Fruit fly (Drosophila melanogaster) whole organism, embryonic: ENCODE measurements around the gene CG31141.
A peak's percentile ranks its signal among the peaks of the same experiment; 100 is the strongest.

ENCODE experiments used
- C15 ChIP-seq: fragments of 200-800 bp; sonication (Bioruptor generic); IDR thresholded peaks from 3 replicates; pipeline ENCODE4 v1.3.6; 2022; ENCODE audit warnings: missing biosample characterization, missing genetic modification characterization
- CG10543 ChIP-seq: fragments of 200-800 bp; sonication (Bioruptor generic); optimal IDR thresholded peaks from 3 replicates; lab custom pipeline; 2017; ENCODE audit warnings: missing biosample characterization, mild to moderate bottlenecking, missing genetic modification characterization, moderate library complexity
- CG11695 ChIP-seq: fragments of 200-800 bp; sonication (Bioruptor generic); IDR thresholded peaks from 3 replicates; pipeline ENCODE4 v1.3.6; 2022; ENCODE audit warnings: missing biosample characterization, missing genetic modification characterization
- CG11696 ChIP-seq: fragments of 200-800 bp; sonication (Bioruptor generic); IDR thresholded peaks from 2 replicates; pipeline ENCODE4 v1.3.6; 2022; ENCODE audit warnings: missing biosample characterization, missing genetic modification characterization
- CG12155 ChIP-seq: fragments of 200-800 bp; sonication (Bioruptor generic); optimal IDR thresholded peaks from 3 replicates; lab custom pipeline; 2016; ENCODE audit warnings: missing biosample characterization, missing genetic modification characterization
- CG13775 ChIP-seq: fragments of 200-800 bp; sonication (Bioruptor generic); optimal IDR thresholded peaks from 3 replicates; lab custom pipeline; 2017; ENCODE audit warnings: missing biosample characterization, mild to moderate bottlenecking, missing genetic modification characterization
- CG14014 ChIP-seq: fragments of 200-800 bp; sonication (Bioruptor generic); IDR thresholded peaks from 2 replicates; pipeline ENCODE4 v1.3.6; 2022; ENCODE audit warnings: missing biosample characterization, missing genetic modification characterization
- CG15011 ChIP-seq: fragments of 200-800 bp; sonication (Bioruptor generic); optimal IDR thresholded peaks from 3 replicates; lab custom pipeline; 2018; ENCODE audit warnings: missing biosample characterization, mild to moderate bottlenecking, missing genetic modification characterization
- CG1647 ChIP-seq: fragments of 200-800 bp; sonication (Bioruptor generic); optimal IDR thresholded peaks from 3 replicates; lab custom pipeline; 2016; ENCODE audit warnings: missing biosample characterization, missing genetic modification characterization
- CG17912 ChIP-seq: fragments of 200-800 bp; sonication (Bioruptor generic); optimal IDR thresholded peaks from 2 replicates; lab custom pipeline; 2018; ENCODE audit warnings: missing biosample characterization, mild to moderate bottlenecking, missing genetic modification characterization
- CG2129 ChIP-seq: fragments of 200-800 bp; sonication (Bioruptor generic); IDR thresholded peaks from 2 replicates; pipeline ENCODE4 v1.3.6; 2022; ENCODE audit warnings: missing biosample characterization, missing genetic modification characterization; ENCODE audit not compliant: partially characterized antibody
- CG31388 ChIP-seq: fragments of 200-800 bp; sonication (Bioruptor generic); optimal IDR thresholded peaks from 2 replicates; lab custom pipeline; 2016; ENCODE audit warnings: missing biosample characterization, missing genetic modification characterization
- CG31441 ChIP-seq: fragments of 200-800 bp; sonication (Bioruptor generic); IDR thresholded peaks from 2 replicates; pipeline ENCODE4 v1.3.6; 2022; ENCODE audit warnings: missing biosample characterization, missing genetic modification characterization
- CG3163 ChIP-seq: fragments of 200-800 bp; sonication (Bioruptor generic); optimal IDR thresholded peaks from 3 replicates; lab custom pipeline; 2016; ENCODE audit warnings: missing biosample characterization, missing genetic modification characterization
- CG4404 ChIP-seq: fragments of 200-800 bp; sonication (Bioruptor generic); IDR thresholded peaks from 2 replicates; pipeline ENCODE4 v1.3.6; 2022; ENCODE audit warnings: missing biosample characterization, missing genetic modification characterization
- CG5180 ChIP-seq: fragments of 200-800 bp; sonication (Bioruptor generic); optimal IDR thresholded peaks from 3 replicates; lab custom pipeline; 2017; ENCODE audit warnings: missing biosample characterization, missing genetic modification characterization, mild to moderate bottlenecking, moderate library complexity, missing genetic modification reagents
- CG7372 ChIP-seq: fragments of 200-800 bp; sonication (Bioruptor generic); IDR thresholded peaks from 2 replicates; pipeline ENCODE4 v1.3.6; 2022; ENCODE audit warnings: missing biosample characterization, missing genetic modification characterization
- CG9727 ChIP-seq: fragments of 200-800 bp; sonication (Bioruptor generic); optimal IDR thresholded peaks from 3 replicates; lab custom pipeline; 2017; ENCODE audit warnings: missing biosample characterization, mild to moderate bottlenecking, missing genetic modification characterization
- CHES-1-like ChIP-seq: fragments of 200-800 bp; sonication (Bioruptor generic); optimal IDR thresholded peaks from 2 replicates; lab custom pipeline; 2016; ENCODE audit warnings: missing biosample characterization, missing genetic modification characterization
- D ChIP-seq, 2 experiments: fragments of 200-800 bp in 1 of 2; fragments of >200 bp in 1 of 2; sonication (Bioruptor generic) in 1 of 2; optimal IDR thresholded peaks; 2 replicates in 1 of 2; 3 replicates in 1 of 2; lab custom pipeline; 2017; ENCODE audit warnings: mild to moderate bottlenecking in 1 of 2, missing biosample characterization in 1 of 2, missing genetic modification characterization in 1 of 2, missing genetic modification reagents in 1 of 2
- Dad ChIP-seq: fragments of 200-800 bp; sonication (Bioruptor generic); optimal IDR thresholded peaks from 3 replicates; lab custom pipeline; 2016; ENCODE audit warnings: missing biosample characterization, missing genetic modification characterization
- Dp ChIP-seq: fragments of 200-800 bp; sonication (Bioruptor generic); optimal IDR thresholded peaks from 2 replicates; lab custom pipeline; 2018; ENCODE audit warnings: missing biosample characterization, mild to moderate bottlenecking, missing genetic modification characterization, moderate library complexity
- E2f2 ChIP-seq: fragments of 200-800 bp; sonication (Bioruptor generic); IDR thresholded peaks from 2 replicates; pipeline ENCODE4 v1.3.6; 2022; ENCODE audit warnings: missing biosample characterization, missing genetic modification characterization
- ERR ChIP-seq: fragments of 200-800 bp; sonication (Bioruptor generic); optimal IDR thresholded peaks from 2 replicates; lab custom pipeline; 2016; ENCODE audit warnings: missing biosample characterization, missing genetic modification characterization
- Mad ChIP-seq: fragments of 200-800 bp; sonication (Bioruptor generic); optimal IDR thresholded peaks from 2 replicates; lab custom pipeline; 2016; ENCODE audit warnings: missing biosample characterization, missing genetic modification characterization
- Opbp ChIP-seq: fragments of 200-800 bp; sonication (Bioruptor generic); IDR thresholded peaks from 3 replicates; pipeline ENCODE4 v1.3.6; 2022; ENCODE audit warnings: missing biosample characterization, missing genetic modification characterization; ENCODE audit not compliant: partially characterized antibody
- Poxn ChIP-seq: fragments of 200-800 bp; sonication (Bioruptor generic); IDR thresholded peaks from 2 replicates; pipeline ENCODE4 v1.3.6; 2022; ENCODE audit warnings: missing biosample characterization, missing genetic modification characterization
- Rx ChIP-seq: fragments of 200-800 bp; sonication (Bioruptor generic); IDR thresholded peaks from 2 replicates; pipeline ENCODE4 v1.3.6; 2022; ENCODE audit warnings: missing biosample characterization, missing genetic modification characterization
- Scr ChIP-seq: fragments of 200-800 bp; sonication (Bioruptor generic); IDR thresholded peaks from 2 replicates; pipeline ENCODE4 v1.3.6; 2022; ENCODE audit warnings: missing biosample characterization, missing genetic modification characterization; ENCODE audit not compliant: partially characterized antibody
- Sox100B ChIP-seq: fragments of 200-800 bp; sonication (Bioruptor generic); optimal IDR thresholded peaks from 3 replicates; lab custom pipeline; 2018; ENCODE audit warnings: missing biosample characterization, mild to moderate bottlenecking, missing genetic modification characterization
- Sox102F ChIP-seq: fragments of 200-800 bp; sonication (Bioruptor generic); optimal IDR thresholded peaks from 2 replicates; lab custom pipeline; 2018; ENCODE audit warnings: missing biosample characterization, mild to moderate bottlenecking, missing genetic modification characterization, moderate library complexity
- crol ChIP-seq: fragments of 200-800 bp; sonication (Bioruptor generic); IDR thresholded peaks from 2 replicates; pipeline ENCODE4 v1.3.6; 2022; ENCODE audit warnings: missing biosample characterization, missing genetic modification characterization
- cwo ChIP-seq: fragments of 200-800 bp; sonication (Bioruptor generic); optimal IDR thresholded peaks from 3 replicates; lab custom pipeline; 2017; ENCODE audit warnings: missing biosample characterization, missing genetic modification characterization, mild to moderate bottlenecking, moderate library complexity, missing genetic modification reagents
- emc ChIP-seq: fragments of 200-800 bp; sonication (Bioruptor generic); optimal IDR thresholded peaks from 2 replicates; lab custom pipeline; 2016; ENCODE audit warnings: missing biosample characterization, missing genetic modification characterization
- fd64A ChIP-seq: fragments of 200-800 bp; sonication (Bioruptor generic); optimal IDR thresholded peaks from 3 replicates; lab custom pipeline; 2018; ENCODE audit warnings: missing biosample characterization, mild to moderate bottlenecking, missing genetic modification characterization
- h ChIP-seq: fragments of >200 bp; optimal IDR thresholded peaks from 2 replicates; lab custom pipeline; 2017
- ham ChIP-seq: fragments of 200-800 bp; sonication (Bioruptor generic); IDR thresholded peaks from 2 replicates; pipeline ENCODE4 v1.3.6; 2022; ENCODE audit warnings: missing biosample characterization, missing genetic modification characterization
- nau ChIP-seq: fragments of 200-800 bp; sonication (Bioruptor generic); optimal IDR thresholded peaks from 3 replicates; lab custom pipeline; 2017; ENCODE audit warnings: missing biosample characterization, mild to moderate bottlenecking, missing genetic modification characterization, missing genetic modification reagents
- prd ChIP-seq, 3 experiments: fragments of >200 bp in 2 of 3; fragments of 200-800 bp in 1 of 3; sonication (Bioruptor generic) in 1 of 3; optimal IDR thresholded peaks in 2 of 3; IDR thresholded peaks in 1 of 3; 2 replicates in 2 of 3; 3 replicates in 1 of 3; pipeline versions ENCODE4 v1.3.6 to Lab custom; 2017 to 2022; ENCODE audit warnings: missing biosample characterization in 1 of 3, missing genetic modification characterization in 1 of 3
- pros ChIP-seq: fragments of 200-800 bp; sonication (Bioruptor generic); optimal IDR thresholded peaks from 3 replicates; lab custom pipeline; 2019; ENCODE audit warnings: missing biosample characterization, mild to moderate bottlenecking, missing genetic modification characterization, moderate library complexity
- psq ChIP-seq: fragments of 200-800 bp; sonication (Bioruptor generic); optimal IDR thresholded peaks from 2 replicates; lab custom pipeline; 2017; ENCODE audit warnings: missing biosample characterization, missing genetic modification characterization
- pzg ChIP-seq: fragments of 200-800 bp; sonication (Bioruptor generic); optimal IDR thresholded peaks from 3 replicates; lab custom pipeline; 2018; ENCODE audit warnings: missing biosample characterization, mild to moderate bottlenecking, missing genetic modification characterization, moderate library complexity
- ranshi ChIP-seq: fragments of 200-800 bp; sonication (Bioruptor generic); IDR thresholded peaks from 2 replicates; pipeline ENCODE4 v1.3.6; 2022; ENCODE audit warnings: missing biosample characterization, missing genetic modification characterization
- repo ChIP-seq: fragments of 200-800 bp; sonication (Bioruptor generic); optimal IDR thresholded peaks from 2 replicates; lab custom pipeline; 2016; ENCODE audit warnings: missing biosample characterization, missing genetic modification characterization
- sens-2 ChIP-seq: fragments of 200-800 bp; sonication (Bioruptor generic); IDR thresholded peaks from 2 replicates; pipeline ENCODE4 v1.3.6; 2022; ENCODE audit warnings: missing biosample characterization, missing genetic modification characterization
- sim ChIP-seq: fragments of 200-800 bp; sonication (Bioruptor generic); IDR thresholded peaks from 2 replicates; pipeline ENCODE4 v1.3.6; 2022; ENCODE audit warnings: missing biosample characterization, missing genetic modification characterization
- so ChIP-seq: fragments of 200-800 bp; sonication (Bioruptor generic); IDR thresholded peaks from 3 replicates; pipeline ENCODE4 v1.3.6; 2022; ENCODE audit warnings: missing biosample characterization, missing genetic modification characterization
- ssp ChIP-seq: fragments of 200-800 bp; sonication (Bioruptor generic); IDR thresholded peaks from 2 replicates; pipeline ENCODE4 v1.3.6; 2022; ENCODE audit warnings: missing biosample characterization, missing genetic modification characterization

CG31141 gene

DNA sequence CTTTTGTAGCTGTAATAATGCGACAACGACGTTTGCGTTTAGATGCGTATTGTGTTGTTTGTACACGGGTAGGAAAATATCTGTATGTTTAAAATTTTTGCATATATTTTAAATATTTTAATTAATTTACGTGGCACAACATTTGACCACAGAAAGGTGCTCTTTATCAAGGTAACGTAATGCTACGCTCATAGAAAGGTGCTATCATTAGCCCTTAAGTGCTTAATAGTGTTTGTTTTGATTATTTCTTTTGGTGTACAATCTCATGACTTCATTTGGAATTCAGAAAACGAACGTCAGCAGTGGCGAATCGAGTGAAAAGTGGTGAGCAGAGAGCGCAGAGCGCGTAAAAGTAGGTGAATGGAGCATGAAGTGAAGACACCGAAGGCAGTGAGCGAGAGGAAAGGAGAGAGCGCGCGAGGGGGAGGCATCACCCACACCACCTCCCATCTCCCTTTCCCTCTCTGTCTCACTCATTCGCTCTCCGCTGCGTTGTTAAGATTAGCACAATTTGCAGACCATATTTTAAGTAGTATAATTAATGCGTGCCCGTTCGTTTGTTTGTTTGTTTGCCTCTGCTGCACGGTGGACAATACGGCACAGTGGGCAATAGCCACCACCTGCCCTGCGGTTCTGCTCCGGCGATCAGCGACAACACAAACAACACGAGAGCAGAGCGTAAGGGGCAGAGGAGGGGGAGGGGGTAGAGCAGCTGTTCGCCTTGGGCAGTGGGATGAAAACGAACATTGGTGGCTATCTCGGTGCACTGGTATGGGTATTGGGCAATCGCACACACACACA, 1.2 kb upstream of the CG31141 start (continued):
- 0 out of 2 replicates have a peak, but pooled peaks have one; percentile 17 for TF ChIP-seq CG31441 (GFP tag; lab: Robert Waterston, UW)
- peak; percentile 62; the same call in 1 of the 2 replicates for TF ChIP-seq ranshi
- peak; percentile 10 for TF ChIP-seq CG13775 (GFP tag; lab: Kevin White, UChicago)
- no peak for TF ChIP-seq CG11696 (GFP tag; lab: Robert Waterston, UW)
- peak; percentile 12 for TF ChIP-seq pzg (GFP tag; lab: Kevin White, UChicago)
- peak; percentile 30 for TF ChIP-seq Dad (GFP tag; lab: Kevin White, UChicago)
- peak; percentile 28 for TF ChIP-seq CG9727 (GFP tag; lab: Kevin White, UChicago)
- TF ChIP-seq prd (optimal IDR thresholded peaks at IDR 0.05; lab: Kevin White, UChicago), result no peak
- TF ChIP-seq prd (GFP tag; IDR thresholded peaks at IDR 0.05; lab: Robert Waterston, UW), result peak; percentile 32; the same call in 1 of the 3 replicates
- peak; percentile 66 for TF ChIP-seq Sox102F
- TF ChIP-seq CG11695, result peak; percentile 54; the same call in 2 of the 3 replicates
- no peak for TF ChIP-seq repo (GFP tag; lab: Kevin White, UChicago)
- peak; percentile 36 for TF ChIP-seq Sox100B
- TF ChIP-seq so (GFP tag; lab: Robert Waterston, UW), result no peak
- TF ChIP-seq CG15011 (GFP tag; lab: Kevin White, UChicago), result no peak
- no peak for TF ChIP-seq CG1647 (GFP tag; lab: Kevin White, UChicago)
- TF ChIP-seq sens-2 (GFP tag; lab: Robert Waterston, UW), result no peak
- peak; percentile 15 for TF ChIP-seq cwo (GFP tag; lab: Kevin White, UChicago)
- TF ChIP-seq E2f2, result peak; percentile 33
- TF ChIP-seq CG4404 (GFP tag; lab: Robert Waterston, UW), result no peak
- peak; percentile 93 for TF ChIP-seq CG10543 (GFP tag; lab: Kevin White, UChicago)
- peak; percentile 56; the same call in 1 of the 2 replicates for TF ChIP-seq Rx
- TF ChIP-seq CG14014 (GFP tag; lab: Robert Waterston, UW), result peak; percentile 20; the same call in 1 of the 2 replicates
- TF ChIP-seq ham (GFP tag; lab: Robert Waterston, UW), result no peak
- peak; percentile 87 for TF ChIP-seq pros
- TF ChIP-seq CG7372, result peak; percentile 11; the same call in 1 of the 2 replicates
- TF ChIP-seq CG31388 (GFP tag; lab: Kevin White, UChicago), result no peak
- TF ChIP-seq CHES-1-like (GFP tag; lab: Kevin White, UChicago), result no peak
- TF ChIP-seq sim (GFP tag; lab: Robert Waterston, UW), result no peak
- peak; percentile 18 for TF ChIP-seq CG5180 (GFP tag; lab: Kevin White, UChicago)
- TF ChIP-seq ERR (GFP tag; lab: Kevin White, UChicago), result no peak
- TF ChIP-seq psq (GFP tag; lab: Kevin White, UChicago), result no peak
- TF ChIP-seq ssp (GFP tag; lab: Robert Waterston, UW), result no peak
- TF ChIP-seq h, result no peak
- TF ChIP-seq CG17912, result no peak
- no peak for TF ChIP-seq Mad
- TF ChIP-seq Scr, result peak; percentile 41
- TF ChIP-seq Dp (GFP tag; lab: Kevin White, UChicago), result no peak
- TF ChIP-seq D (optimal IDR thresholded peaks at IDR 0.05; lab: Kevin White, UChicago), result no peak
- TF ChIP-seq D (GFP tag; optimal IDR thresholded peaks at IDR 0.05; lab: Kevin White, UChicago), result peak; percentile 20
- TF ChIP-seq CG2129 (GFP tag; lab: Robert Waterston, UW), result no peak
- TF ChIP-seq Poxn (GFP tag; lab: Robert Waterston, UW), result no peak
- TF ChIP-seq Opbp (GFP tag; lab: Robert Waterston, UW), result no peak
- no peak for TF ChIP-seq C15 (GFP tag; lab: Robert Waterston, UW)
- TF ChIP-seq CG3163 (GFP tag; lab: Kevin White, UChicago), result no peak
- no peak for TF ChIP-seq CG12155 (GFP tag; lab: Kevin White, UChicago)
- TF ChIP-seq nau, result peak; percentile 90
- peak; percentile 98 for TF ChIP-seq crol (GFP tag; lab: Robert Waterston, UW)
- TF ChIP-seq fd64A (GFP tag; lab: Kevin White, UChicago), result no peak
- TF ChIP-seq emc (GFP tag; lab: Kevin White, UChicago), result no peak
